ENCODE assay signal across 2 worm cellular contexts in the genomic region with DNA sequence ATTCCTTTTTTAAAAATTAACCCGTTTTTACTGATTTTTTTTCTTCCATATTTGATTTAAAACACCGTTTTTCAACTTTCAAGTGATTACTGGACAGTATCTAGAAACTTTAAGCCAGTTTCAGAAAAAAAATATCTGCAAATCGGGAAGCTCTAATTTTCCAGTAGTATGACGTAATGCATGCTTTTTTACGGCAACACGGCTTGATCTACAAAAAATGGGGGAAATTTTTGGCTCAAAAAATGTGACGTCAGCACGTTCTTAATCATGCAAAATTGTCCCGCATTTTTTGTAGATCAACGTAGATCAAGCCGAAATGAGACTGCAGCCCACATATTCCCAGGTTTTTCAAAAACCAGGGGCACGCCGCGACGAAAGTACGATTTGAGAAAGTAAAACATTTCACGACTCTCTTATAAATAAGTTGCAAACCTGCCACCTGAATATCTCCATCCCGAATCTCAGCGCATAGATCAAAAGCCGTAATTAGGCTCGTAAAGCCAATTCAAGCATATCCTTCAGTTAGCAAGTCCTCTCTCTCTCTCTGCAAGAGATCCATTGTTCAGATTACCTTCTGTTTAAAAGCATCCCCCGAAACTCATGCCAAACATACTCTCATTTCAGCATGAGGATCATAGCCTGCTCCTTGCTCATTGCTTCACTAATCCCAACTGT.
TF ChIP-seq lines count a peak whose summit lies in the region.

E01G4.6 (plus strand) TSS at position 625 of the 675 bp plus-strand sequence.

TF ChIP-seq in whole organism, L4 larva, 104 proteins besides CTCF, POLR2A, EP300 and RAD21:
- TF ChIP-seq ZK337.2 (GFP tag; IDR thresholded peaks at IDR 0.05; lab: Robert Waterston, UW) (no peak), aha-1 (tag; lab: Kevin White, UChicago) (peak; percentile 58), ceh-28 (tag; optimal IDR thresholded peaks at IDR 0.05; lab: Kevin White, UChicago) (no peak), nhr-48 (tag; optimal IDR thresholded peaks at IDR 0.05; lab: Kevin White, UChicago) (peak; percentile 26)

TF ChIP-seq in whole organism, mixed stage, embryonic, 35 proteins besides CTCF, POLR2A, EP300 and RAD21:
- TF ChIP-seq nhr-76 (tag; optimal IDR thresholded peaks at IDR 0.05; lab: Kevin White, UChicago) (no peak), sem-2 (GFP tag; optimal IDR thresholded peaks at IDR 0.05; lab: Kevin White, UChicago) (no peak), ceh-83 (GFP tag; optimal IDR thresholded peaks at IDR 0.05; lab: Kevin White, UChicago) (no peak), nhr-28 (tag; optimal IDR thresholded peaks at IDR 0.05; lab: Kevin White, UChicago) (no peak), M03D4.4 (tag; optimal IDR thresholded peaks at IDR 0.05; lab: Kevin White, UChicago) (no peak), zip-8 (tag; optimal IDR thresholded peaks at IDR 0.05; lab: Kevin White, UChicago) (peak; percentile 68), unc-39 (tag; optimal IDR thresholded peaks at IDR 0.05; lab: Kevin White, UChicago) (no peak), lsy-2 (tag; optimal IDR thresholded peaks at IDR 0.05; lab: Kevin White, UChicago) (no peak)
